Worm (Caenorhabditis elegans) whole organism, L1 larva: Measurements from ENCODE around the gene nhr-235.

ENCODE experiments used
- F16B12.6 ChIP-seq: fragments of 150-350 bp; optimal IDR thresholded peaks from 2 replicates; lab custom pipeline; 2014; ENCODE audit warnings: missing biosample characterization, missing genetic modification characterization
- Y116A8C.19 ChIP-seq: sonication (generic microtip); optimal IDR thresholded peaks from 2 replicates; lab custom pipeline; 2016; ENCODE audit warnings: missing compliant biosample characterization, missing genetic modification characterization, borderline replicate concordance
- aha-1 ChIP-seq: fragments of 150-350 bp; optimal IDR thresholded peaks from 2 replicates; lab custom pipeline; 2014; ENCODE audit warnings: missing biosample characterization, missing genetic modification characterization
- ceh-63 ChIP-seq: fragments of 200-800 bp; sonication (Bioruptor generic); optimal IDR thresholded peaks from 2 replicates; lab custom pipeline; 2018; ENCODE audit warnings: mild to moderate bottlenecking, missing genetic modification characterization, missing compliant biosample characterization
- ceh-8 ChIP-seq: fragments of 200-800 bp; sonication (Bioruptor generic); optimal IDR thresholded peaks from 2 replicates; lab custom pipeline; 2018; ENCODE audit warnings: mild to moderate bottlenecking, missing genetic modification characterization, moderate library complexity, missing compliant biosample characterization
- ceh-88 ChIP-seq: fragments of 200-800 bp; sonication (Bioruptor generic); IDR thresholded peaks from 2 replicates; pipeline ENCODE4 v1.3.6; 2022; ENCODE audit warnings: missing genetic modification characterization, missing compliant biosample characterization
- ceh-90 ChIP-seq: sonication (generic microtip); optimal IDR thresholded peaks from 2 replicates; lab custom pipeline; 2016; ENCODE audit warnings: missing genetic modification characterization, missing compliant biosample characterization
- efl-3 ChIP-seq: fragments of 200-800 bp; sonication (Bioruptor generic); optimal IDR thresholded peaks from 2 replicates; lab custom pipeline; 2018; ENCODE audit warnings: mild to moderate bottlenecking, missing genetic modification characterization, missing compliant biosample characterization
- egl-27 ChIP-seq, 2 experiments: fragments of 150-350 bp in 1 of 2; sonication (generic microtip); optimal IDR thresholded peaks; 3 replicates each; lab custom pipeline; 2017 to 2018; ENCODE audit warnings: missing biosample characterization in 2 of 2, missing genetic modification characterization in 2 of 2, missing genetic modification reagents in 2 of 2
- grh-1 ChIP-seq: fragments of 200-800 bp; sonication (Bioruptor generic); IDR thresholded peaks from 2 replicates; pipeline ENCODE4 v1.3.6; 2022; ENCODE audit warnings: missing genetic modification reagents, missing genetic modification characterization, missing compliant biosample characterization
- lin-13 ChIP-seq: fragments of 150-350 bp; optimal IDR thresholded peaks from 2 replicates; lab custom pipeline; 2014; ENCODE audit warnings: missing biosample characterization, missing genetic modification reagents, missing genetic modification characterization
- nhr-20 ChIP-seq: sonication (generic microtip); optimal IDR thresholded peaks from 2 replicates; lab custom pipeline; 2016; ENCODE audit warnings: mild to moderate bottlenecking, missing genetic modification characterization, missing compliant biosample characterization
- nhr-85 ChIP-seq: sonication (generic microtip); peaks from one replicate; lab custom pipeline; 2016; ENCODE audit warnings: missing genetic modification characterization, inconsistent platforms, missing compliant biosample characterization
- nhr-90 ChIP-seq: sonication (generic microtip); optimal IDR thresholded peaks from 2 replicates; lab custom pipeline; 2016; ENCODE audit warnings: mild to moderate bottlenecking, missing genetic modification characterization, missing compliant biosample characterization; ENCODE audit not compliant: poor library complexity
- pag-3 ChIP-seq: sonication (generic microtip); optimal IDR thresholded peaks from 2 replicates; lab custom pipeline; 2017; ENCODE audit warnings: missing genetic modification characterization, mild to moderate bottlenecking, missing compliant biosample characterization, antibody characterized with exemption, borderline replicate concordance; ENCODE audit not compliant: insufficient read depth
- pax-3 ChIP-seq: fragments of 200-800 bp; sonication (Bioruptor generic); optimal IDR thresholded peaks from 2 replicates; lab custom pipeline; 2018; ENCODE audit warnings: mild to moderate bottlenecking, missing genetic modification characterization, moderate library complexity, missing compliant biosample characterization
- snpc-4 ChIP-seq: fragments of 150-350 bp; optimal IDR thresholded peaks from 2 replicates; lab custom pipeline; 2014; ENCODE audit warnings: missing biosample characterization, missing genetic modification characterization
- sup-37 ChIP-seq: fragments of 200-800 bp; sonication (Bioruptor generic); optimal IDR thresholded peaks from 2 replicates; lab custom pipeline; 2018; ENCODE audit warnings: mild to moderate bottlenecking, missing genetic modification characterization, missing compliant biosample characterization
- swsn-7 ChIP-seq: sonication (generic microtip); optimal IDR thresholded peaks from 2 replicates; lab custom pipeline; 2016; ENCODE audit warnings: missing genetic modification characterization, missing compliant biosample characterization
- unc-98 ChIP-seq: fragments of 200-800 bp; sonication (Bioruptor generic); IDR thresholded peaks from 2 replicates; pipeline ENCODE4 v1.3.6; 2022; ENCODE audit warnings: missing genetic modification characterization, missing compliant biosample characterization

nhr-235 gene

ce11 chrII:12691351-12691750, 50.9 kb downstream of the nhr-235 start:
- no peak for TF ChIP-seq nhr-20
- TF ChIP-seq Y116A8C.19 (tag; lab: Kevin White, UChicago): no peak
- TF ChIP-seq nhr-90 (tag; lab: Kevin White, UChicago): no peak
- TF ChIP-seq efl-3: no peak
- no peak for TF ChIP-seq sup-37 (GFP tag; lab: Kevin White, UChicago)
- TF ChIP-seq F16B12.6 (tag; lab: Kevin White, UChicago): no peak
- TF ChIP-seq pax-3: no peak
- TF ChIP-seq ceh-88 (GFP tag; lab: Robert Waterston, UW): no peak
- TF ChIP-seq ceh-90 (tag; lab: Kevin White, UChicago): no peak
- no peak for TF ChIP-seq grh-1 (GFP tag; lab: Robert Waterston, UW)
- TF ChIP-seq unc-98 (GFP tag; lab: Robert Waterston, UW): no peak
- no peak for TF ChIP-seq aha-1
- no peak for TF ChIP-seq pag-3
- TF ChIP-seq ceh-8 (GFP tag; lab: Kevin White, UChicago): no peak
- no peak for TF ChIP-seq nhr-85 (tag; lab: Kevin White, UChicago)
- TF ChIP-seq egl-27 (tag; optimal IDR thresholded peaks at IDR 0.05; lab: Kevin White, UChicago): no peak
- no peak for TF ChIP-seq snpc-4
- no peak for TF ChIP-seq swsn-7 (tag; lab: Kevin White, UChicago)
- no peak for TF ChIP-seq lin-13 (GFP tag; lab: Kevin White, UChicago)
- TF ChIP-seq ceh-63 (GFP tag; lab: Kevin White, UChicago): no peak
- TF ChIP-seq, all 84 proteins: peak for 0
